Worm (Caenorhabditis elegans) whole organism, young adult: ENCODE measurements around the gene mpz-3.
A peak's percentile ranks its signal among the peaks of the same experiment; 100 is the strongest.

ENCODE experiments used
- B0035.1 ChIP-seq: sonication (generic microtip); optimal IDR thresholded peaks from 2 replicates; lab custom pipeline; 2016; ENCODE audit warnings: missing genetic modification characterization, mild to moderate bottlenecking, missing compliant biosample characterization, missing genotype, missing genetic modification reagents
- B0261.1 ChIP-seq: sonication (generic microtip); optimal IDR thresholded peaks from 2 replicates; lab custom pipeline; 2016; ENCODE audit warnings: mild to moderate bottlenecking, missing genetic modification characterization, moderate library complexity, missing compliant biosample characterization
- F10E7.11 ChIP-seq: sonication (generic microtip); optimal IDR thresholded peaks from 2 replicates; lab custom pipeline; 2017; ENCODE audit warnings: mild to moderate bottlenecking, missing genetic modification characterization, moderate library complexity, missing compliant biosample characterization
- F22D6.2 ChIP-seq: sonication (generic microtip); optimal IDR thresholded peaks from 2 replicates; lab custom pipeline; 2016; ENCODE audit warnings: mild to moderate bottlenecking, missing genetic modification characterization, missing compliant biosample characterization
- F33H1.4 ChIP-seq: fragments of 200-800 bp; sonication (Bioruptor generic); IDR thresholded peaks from 2 replicates; pipeline ENCODE4 v1.3.6; 2022; ENCODE audit warnings: missing genetic modification reagents, missing genetic modification characterization, missing compliant biosample characterization
- F37B4.10 ChIP-seq: fragments of 200-800 bp; sonication (Bioruptor generic); IDR thresholded peaks from 2 replicates; pipeline ENCODE4 v1.3.6; 2022; ENCODE audit warnings: missing genetic modification characterization, missing compliant biosample characterization
- K11D2.4 ChIP-seq: fragments of 200-800 bp; sonication (Bioruptor generic); IDR thresholded peaks from 2 replicates; pipeline ENCODE4 v1.3.6; 2022; ENCODE audit warnings: missing genetic modification reagents, missing genetic modification characterization, missing compliant biosample characterization
- K12H6.12 ChIP-seq: fragments of 200-800 bp; sonication (Bioruptor generic); optimal IDR thresholded peaks from 2 replicates; lab custom pipeline; 2018; ENCODE audit warnings: mild to moderate bottlenecking, missing genetic modification characterization, missing compliant biosample characterization
- Y53F4B.3 ChIP-seq: fragments of 200-800 bp; sonication (Bioruptor generic); IDR thresholded peaks from 2 replicates; pipeline ENCODE4 v1.3.6; 2022; ENCODE audit warnings: missing genetic modification reagents, missing genetic modification characterization, missing compliant biosample characterization
- Y56A3A.18 ChIP-seq: fragments of 200-800 bp; sonication (Bioruptor generic); IDR thresholded peaks from 2 replicates; pipeline ENCODE4 v1.3.6; 2022; ENCODE audit warnings: missing genetic modification reagents, missing genetic modification characterization, missing compliant biosample characterization
- Y67H2A.10 ChIP-seq: fragments of 200-800 bp; sonication (Bioruptor generic); conservative IDR thresholded peaks from 2 replicates; pipeline ENCODE4 v1.3.6; 2022; ENCODE audit warnings: missing genetic modification reagents, missing genetic modification characterization, missing compliant biosample characterization
- Y79H2A.3 ChIP-seq: fragments of 200-800 bp; sonication (Bioruptor generic); conservative IDR thresholded peaks from 2 replicates; pipeline ENCODE4 v1.3.6; 2022; ENCODE audit warnings: missing genetic modification reagents, missing genetic modification characterization, missing compliant biosample characterization
- Y95B8A.8 ChIP-seq: fragments of 200-800 bp; sonication (Bioruptor generic); IDR thresholded peaks from 2 replicates; pipeline ENCODE4 v1.3.6; 2022; ENCODE audit warnings: missing genetic modification reagents, missing genetic modification characterization, missing compliant biosample characterization
- aptf-2 ChIP-seq: fragments of 200-800 bp; sonication (Bioruptor generic); conservative IDR thresholded peaks from 2 replicates; pipeline ENCODE4 v1.3.6; 2022; ENCODE audit warnings: missing genetic modification reagents, missing genetic modification characterization, missing compliant biosample characterization
- atf-7 ChIP-seq: sonication (generic microtip); optimal IDR thresholded peaks from 2 replicates; lab custom pipeline; 2017; ENCODE audit warnings: mild to moderate bottlenecking, missing genetic modification characterization, missing compliant biosample characterization
- attf-3 ChIP-seq: fragments of 200-800 bp; sonication (Bioruptor generic); conservative IDR thresholded peaks from 2 replicates; pipeline ENCODE4 v1.3.6; 2022; ENCODE audit warnings: missing genetic modification reagents, missing genetic modification characterization, missing compliant biosample characterization
- attf-5 ChIP-seq: fragments of 200-800 bp; sonication (Bioruptor generic); optimal IDR thresholded peaks from 2 replicates; lab custom pipeline; 2018; ENCODE audit warnings: mild to moderate bottlenecking, missing genetic modification characterization, missing compliant biosample characterization
- bed-1 ChIP-seq: fragments of 200-800 bp; sonication (Bioruptor generic); IDR thresholded peaks from 2 replicates; pipeline ENCODE4 v1.3.6; 2022; ENCODE audit warnings: missing genetic modification reagents, missing genetic modification characterization, missing compliant biosample characterization
- ccch-3 ChIP-seq: fragments of 200-800 bp; sonication (Bioruptor generic); optimal IDR thresholded peaks from 2 replicates; lab custom pipeline; 2018; ENCODE audit warnings: mild to moderate bottlenecking, missing genetic modification characterization, missing compliant biosample characterization
- ceh-40 ChIP-seq: fragments of 200-800 bp; sonication (Bioruptor generic); IDR thresholded peaks from 2 replicates; pipeline ENCODE4 v1.3.6; 2022; ENCODE audit warnings: missing genetic modification characterization, missing compliant biosample characterization
- chd-7 ChIP-seq: sonication (generic microtip); optimal IDR thresholded peaks from 2 replicates; lab custom pipeline; 2016; ENCODE audit warnings: mild to moderate bottlenecking, missing genetic modification characterization, moderate library complexity, missing compliant biosample characterization
- dpff-1 ChIP-seq: sonication (generic microtip); optimal IDR thresholded peaks from 2 replicates; lab custom pipeline; 2017; ENCODE audit warnings: mild to moderate bottlenecking, missing genetic modification characterization, missing compliant biosample characterization
- efl-1 ChIP-seq: fragments of 150-350 bp; optimal IDR thresholded peaks from 2 replicates; lab custom pipeline; 2014; ENCODE audit warnings: missing biosample characterization, missing genetic modification reagents, missing genetic modification characterization
- egl-18 ChIP-seq: fragments of 200-800 bp; sonication (Bioruptor generic); IDR thresholded peaks from 2 replicates; pipeline ENCODE4 v1.3.6; 2022; ENCODE audit warnings: missing genetic modification reagents, missing genetic modification characterization, missing compliant biosample characterization
- egrh-3 ChIP-seq: fragments of 200-800 bp; sonication (Bioruptor generic); IDR thresholded peaks from 2 replicates; pipeline ENCODE4 v1.3.6; 2022; ENCODE audit warnings: missing genetic modification reagents, missing genetic modification characterization, missing compliant biosample characterization
- ekl-4 ChIP-seq: fragments of 200-800 bp; sonication (Bioruptor generic); IDR thresholded peaks from 2 replicates; pipeline ENCODE4 v1.3.6; 2022; ENCODE audit warnings: missing genetic modification reagents, missing genetic modification characterization, missing compliant biosample characterization
- ets-4 ChIP-seq: fragments of 200-800 bp; sonication (Bioruptor generic); optimal IDR thresholded peaks from 2 replicates; lab custom pipeline; 2018; ENCODE audit warnings: mild to moderate bottlenecking, missing genetic modification characterization, missing compliant biosample characterization
- hmg-1.2 ChIP-seq: fragments of 200-800 bp; sonication (Bioruptor generic); IDR thresholded peaks from 2 replicates; pipeline ENCODE4 v1.3.6; 2022; ENCODE audit warnings: missing genetic modification reagents, missing genetic modification characterization, missing compliant biosample characterization
- hrde-1 ChIP-seq: sonication (generic microtip); optimal IDR thresholded peaks from 2 replicates; lab custom pipeline; 2016; ENCODE audit warnings: missing genetic modification characterization, mild to moderate bottlenecking, missing compliant biosample characterization, moderate library complexity, missing genotype, missing genetic modification reagents, borderline replicate concordance
- lag-1 ChIP-seq: fragments of 200-800 bp; sonication (Bioruptor generic); IDR thresholded peaks from 2 replicates; pipeline ENCODE4 v1.3.6; 2022; ENCODE audit warnings: missing genetic modification reagents, missing genetic modification characterization, missing compliant biosample characterization
- lin-40 ChIP-seq: sonication (generic microtip); optimal IDR thresholded peaks from 2 replicates; lab custom pipeline; 2016; ENCODE audit warnings: missing genetic modification characterization, mild to moderate bottlenecking, missing compliant biosample characterization, missing genotype, missing genetic modification reagents
- lin-54 ChIP-seq: fragments of 200-800 bp; sonication (Bioruptor generic); optimal IDR thresholded peaks from 2 replicates; lab custom pipeline; 2018; ENCODE audit warnings: mild to moderate bottlenecking, missing genetic modification characterization, missing compliant biosample characterization
- lsl-1 ChIP-seq: fragments of 200-800 bp; sonication (Bioruptor generic); optimal IDR thresholded peaks from 2 replicates; lab custom pipeline; 2018; ENCODE audit warnings: mild to moderate bottlenecking, missing genetic modification characterization, moderate library complexity, missing compliant biosample characterization
- lsy-27 ChIP-seq: sonication (generic microtip); optimal IDR thresholded peaks from 2 replicates; lab custom pipeline; 2017; ENCODE audit warnings: missing genetic modification characterization, mild to moderate bottlenecking, missing compliant biosample characterization, antibody characterized with exemption, missing genotype, borderline replicate concordance; ENCODE audit not compliant: insufficient read depth
- madf-8 ChIP-seq: fragments of 200-800 bp; sonication (Bioruptor generic); conservative IDR thresholded peaks from 2 replicates; pipeline ENCODE4 v1.3.6; 2022; ENCODE audit warnings: missing genetic modification reagents, missing genetic modification characterization, missing compliant biosample characterization
- mel-28 ChIP-seq: sonication (generic microtip); optimal IDR thresholded peaks from 2 replicates; lab custom pipeline; 2016; ENCODE audit warnings: borderline replicate concordance, mild to moderate bottlenecking, missing genetic modification characterization, missing compliant biosample characterization
- mes-4 ChIP-seq: sonication (generic microtip); optimal IDR thresholded peaks from 2 replicates; lab custom pipeline; 2016; ENCODE audit warnings: missing genotype, missing genetic modification characterization, missing compliant biosample characterization
- nfya-1 ChIP-seq: sonication (generic microtip); optimal IDR thresholded peaks from 2 replicates; lab custom pipeline; 2017; ENCODE audit warnings: antibody characterized with exemption, missing compliant biosample characterization, missing genetic modification characterization, borderline replicate concordance; ENCODE audit not compliant: insufficient read depth
- nhr-27 ChIP-seq: fragments of 200-800 bp; sonication (Bioruptor generic); optimal IDR thresholded peaks from 2 replicates; lab custom pipeline; 2018; ENCODE audit warnings: mild to moderate bottlenecking, missing genetic modification characterization, moderate library complexity, missing compliant biosample characterization
- nhr-80 ChIP-seq: sonication (generic microtip); optimal IDR thresholded peaks from 2 replicates; lab custom pipeline; 2016; ENCODE audit warnings: missing genetic modification characterization, missing compliant biosample characterization
- rcor-1 ChIP-seq: fragments of 200-800 bp; sonication (Bioruptor generic); IDR thresholded peaks from 2 replicates; pipeline ENCODE4 v1.3.6; 2022; ENCODE audit warnings: missing genetic modification reagents, missing genetic modification characterization, missing compliant biosample characterization
- repo-1 ChIP-seq: sonication (generic microtip); optimal IDR thresholded peaks from 2 replicates; lab custom pipeline; 2017; ENCODE audit warnings: mild to moderate bottlenecking, missing genetic modification characterization, missing compliant biosample characterization
- snpc-3.4 ChIP-seq: sonication (generic microtip); optimal IDR thresholded peaks from 2 replicates; lab custom pipeline; 2017; ENCODE audit warnings: missing genetic modification characterization, mild to moderate bottlenecking, missing compliant biosample characterization, antibody characterized with exemption, moderate library complexity, missing genotype, missing genetic modification reagents
- snpc-4 ChIP-seq, 5 experiments: fragments of 150-350 bp in 1 of 5; sonication (generic microtip) in 4 of 5; optimal IDR thresholded peaks; 2 replicates each; lab custom pipeline; 2014 to 2018; ENCODE audit warnings: missing genetic modification characterization in 5 of 5, missing biosample characterization in 3 of 5, antibody characterized with exemption in 2 of 5, mild to moderate bottlenecking in 2 of 5, missing compliant biosample characterization in 2 of 5, missing genotype in 2 of 5, moderate library complexity in 2 of 5, missing genetic modification reagents in 1 of 5
- tbp1 ChIP-seq: fragments of 200-800 bp; sonication (Bioruptor generic); optimal IDR thresholded peaks from 2 replicates; lab custom pipeline; 2018; ENCODE audit warnings: mild to moderate bottlenecking, missing genetic modification characterization, missing compliant biosample characterization
- xnd-1 ChIP-seq: sonication (generic microtip); optimal IDR thresholded peaks from 2 replicates; lab custom pipeline; 2016; ENCODE audit warnings: missing genotype, missing genetic modification reagents, missing genetic modification characterization, missing compliant biosample characterization
- ztf-18 ChIP-seq: sonication (generic microtip); optimal IDR thresholded peaks from 2 replicates; lab custom pipeline; 2016; ENCODE audit warnings: missing genotype, mild to moderate bottlenecking, missing genetic modification characterization, missing compliant biosample characterization
- ztf-28 ChIP-seq: fragments of 200-800 bp; sonication (Bioruptor generic); IDR thresholded peaks from 2 replicates; pipeline ENCODE4 v1.3.6; 2022; ENCODE audit warnings: missing genetic modification reagents, missing genetic modification characterization, missing compliant biosample characterization

Gene mpz-3

DNA sequence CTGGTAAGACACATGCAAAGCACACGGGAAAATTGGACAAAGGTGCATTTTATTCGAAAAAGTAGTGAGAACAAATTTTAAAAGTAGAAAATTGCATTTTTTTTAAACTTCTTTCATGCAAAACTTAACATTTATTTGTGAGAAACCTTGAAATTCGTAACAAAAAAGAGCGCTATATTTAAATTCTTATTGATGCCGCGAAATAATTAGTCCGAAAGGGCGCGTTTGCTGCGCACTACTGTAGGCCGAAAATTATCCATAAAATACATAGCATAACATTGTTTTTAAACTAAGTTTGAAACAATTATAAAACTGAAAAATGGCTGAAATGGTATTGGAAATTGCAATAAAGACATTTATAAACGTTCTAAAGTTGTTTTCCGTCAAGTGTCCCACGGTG, 45.5 kb downstream of the mpz-3 start (continued):
- TF ChIP-seq hmg-1.2 (GFP tag; lab: Robert Waterston, UW) (peak; percentile 23; the same call in 1 of the 2 replicates), ztf-28 (GFP tag; lab: Robert Waterston, UW) (no peak), efl-1 (peak; percentile 94), K11D2.4 (GFP tag; lab: Robert Waterston, UW) (no peak), nhr-27 (tag; lab: Kevin White, UChicago) (no peak), nhr-80 (tag; lab: Kevin White, UChicago) (no peak), repo-1 (tag; lab: Kevin White, UChicago) (no peak), ccch-3 (GFP tag; lab: Kevin White, UChicago) (no peak), chd-7 (tag; lab: Kevin White, UChicago) (no peak), snpc-3.4 (tag; lab: Kevin White, UChicago) (peak; percentile 79), nfya-1 (no peak), lag-1 (no peak), mel-28 (no peak), ets-4 (GFP tag; lab: Kevin White, UChicago) (no peak), aptf-2 (GFP tag; lab: Robert Waterston, UW) (no peak), snpc-4 (GFP tag; optimal IDR thresholded peaks at IDR 0.05; lab: Kevin White, UChicago) (no peak), snpc-4 (tag; optimal IDR thresholded peaks at IDR 0.05; lab: Kevin White, UChicago) (no peak), atf-7 (tag; lab: Kevin White, UChicago) (no peak), Y53F4B.3 (GFP tag; lab: Robert Waterston, UW) (no peak), madf-8 (GFP tag; lab: Robert Waterston, UW) (peak; percentile 85), lsy-27 (tag; lab: Kevin White, UChicago) (no peak), B0035.1 (tag; lab: Kevin White, UChicago) (no peak), bed-1 (GFP tag; lab: Robert Waterston, UW) (no peak), rcor-1 (GFP tag; lab: Robert Waterston, UW) (peak; percentile 40; the same call in 1 of the 2 replicates), attf-3 (GFP tag; lab: Robert Waterston, UW) (no peak), lin-40 (no peak), lsl-1 (GFP tag; lab: Kevin White, UChicago) (peak; percentile 82), Y56A3A.18 (GFP tag; lab: Robert Waterston, UW) (no peak), Y79H2A.3 (GFP tag; lab: Robert Waterston, UW) (no peak), ztf-18 (tag; lab: Kevin White, UChicago) (no peak), ceh-40 (GFP tag; lab: Robert Waterston, UW) (no peak), mes-4 (tag; lab: Kevin White, UChicago) (no peak), Y95B8A.8 (GFP tag; lab: Robert Waterston, UW) (no peak), F33H1.4 (GFP tag; lab: Robert Waterston, UW) (peak; percentile 52; the same call in 1 of the 2 replicates), egrh-3 (GFP tag; lab: Robert Waterston, UW) (no peak), F37B4.10 (GFP tag; lab: Robert Waterston, UW) (no peak), egl-18 (no peak), ekl-4 (GFP tag; lab: Robert Waterston, UW) (no peak), K12H6.12 (tag; lab: Kevin White, UChicago) (no peak), F22D6.2 (tag; lab: Kevin White, UChicago) (no peak), dpff-1 (tag; lab: Kevin White, UChicago) (no peak), Y67H2A.10 (GFP tag; lab: Robert Waterston, UW) (no peak), xnd-1 (peak; percentile 61), B0261.1 (no peak), tbp1 (no peak), hrde-1 (tag; lab: Kevin White, UChicago) (no peak), F10E7.11 (tag; lab: Kevin White, UChicago) (no peak), attf-5 (GFP tag; lab: Kevin White, UChicago) (no peak), lin-54 (peak; percentile 39)
